Worm (Caenorhabditis elegans) whole organism, L2 larva: ENCODE measurements around the gene F47B8.2.

Experiments
- F13H6.1 ChIP-seq: sonication (generic microtip); optimal IDR thresholded peaks from 2 replicates; lab custom pipeline; 2016; ENCODE audit warnings: missing genetic modification characterization, missing compliant biosample characterization
- alr-1 ChIP-seq: fragments of 150-350 bp; optimal IDR thresholded peaks from 2 replicates; lab custom pipeline; 2014; ENCODE audit warnings: missing biosample characterization, missing genetic modification characterization
- aly-2 ChIP-seq: fragments of 150-350 bp; optimal IDR thresholded peaks from 2 replicates; lab custom pipeline; 2014; ENCODE audit warnings: missing biosample characterization, missing genetic modification characterization
- ama-1 ChIP-seq: fragments of 150-350 bp; optimal IDR thresholded peaks from 2 replicates; lab custom pipeline; 2018; ENCODE audit warnings: inconsistent platforms
- blmp-1 ChIP-seq: sonication (generic microtip); optimal IDR thresholded peaks from 2 replicates; lab custom pipeline; 2017; ENCODE audit warnings: missing genetic modification characterization, mild to moderate bottlenecking, missing compliant biosample characterization, antibody characterized with exemption, moderate library complexity; ENCODE audit not compliant: insufficient read depth
- egl-27 ChIP-seq: sonication (generic microtip); optimal IDR thresholded peaks from 3 replicates; lab custom pipeline; 2017; ENCODE audit warnings: missing biosample characterization, missing genetic modification reagents, missing genetic modification characterization
- lin-11 ChIP-seq: fragments of 150-350 bp; sonication (generic microtip); optimal IDR thresholded peaks from 2 replicates; lab custom pipeline; 2014; ENCODE audit warnings: missing biosample characterization, missing genetic modification characterization, inconsistent platforms, mixed read lengths
- mab-5 ChIP-seq: fragments of 150-350 bp; optimal IDR thresholded peaks from 2 replicates; lab custom pipeline; 2014; ENCODE audit warnings: missing biosample characterization, missing genetic modification characterization
- nhr-12 ChIP-seq: fragments of 150-350 bp; optimal IDR thresholded peaks from 2 replicates; lab custom pipeline; 2014; ENCODE audit warnings: missing biosample characterization, missing genetic modification characterization
- nhr-23 ChIP-seq: fragments of 150-350 bp; optimal IDR thresholded peaks from 2 replicates; lab custom pipeline; 2014; ENCODE audit warnings: missing biosample characterization, missing genetic modification reagents, missing genetic modification characterization
- nhr-237 ChIP-seq: fragments of 150-350 bp; optimal IDR thresholded peaks from 2 replicates; lab custom pipeline; 2014; ENCODE audit warnings: missing biosample characterization, missing genetic modification characterization
- snpc-4 ChIP-seq: fragments of 150-350 bp; optimal IDR thresholded peaks from 2 replicates; lab custom pipeline; 2014; ENCODE audit warnings: missing biosample characterization, missing genetic modification characterization

ce11 chrV:14317621-14318020 is 1.2 kb upstream of the F47B8.2 start:
- TF ChIP-seq nhr-237 (tag; lab: Kevin White, UChicago) (no peak), nhr-12 (no peak), mab-5 (tag; lab: Kevin White, UChicago) (no peak), ama-1 (lab: Kevin White, UChicago) (no peak), F13H6.1 (tag; lab: Kevin White, UChicago) (no peak), egl-27 (tag; lab: Kevin White, UChicago) (no peak), aly-2 (tag; lab: Kevin White, UChicago) (no peak), nhr-23 (no peak), snpc-4 (tag; lab: Kevin White, UChicago) (no peak), blmp-1 (tag; lab: Kevin White, UChicago) (no peak), lin-11 (tag; lab: Kevin White, UChicago) (no peak), alr-1 (tag; lab: Kevin White, UChicago) (no peak)
